Fruit fly (Drosophila melanogaster) whole organism, prepupa: ENCODE results near the gene Ptpmeg2.

ENCODE experiments used
- Blimp-1 ChIP-seq: fragments of 200-800 bp; sonication (Bioruptor generic); optimal IDR thresholded peaks from 3 replicates; lab custom pipeline; 2017; ENCODE audit warnings: missing biosample characterization, missing genetic modification characterization, mild to moderate bottlenecking, moderate library complexity, missing genetic modification reagents
- CG10669 ChIP-seq: fragments of 200-800 bp; sonication (Bioruptor generic); optimal IDR thresholded peaks from 3 replicates; lab custom pipeline; 2018; ENCODE audit warnings: missing biosample characterization, mild to moderate bottlenecking, missing genetic modification characterization, moderate library complexity
- CG16779 ChIP-seq: fragments of 200-800 bp; sonication (Bioruptor generic); optimal IDR thresholded peaks from 3 replicates; lab custom pipeline; 2017; ENCODE audit warnings: missing biosample characterization, mild to moderate bottlenecking, missing genetic modification characterization
- CG3919 ChIP-seq: fragments of 200-800 bp; sonication (Bioruptor generic); optimal IDR thresholded peaks from 3 replicates; lab custom pipeline; 2016; ENCODE audit warnings: missing biosample characterization, missing genetic modification characterization
- CG4318 ChIP-seq: fragments of 200-800 bp; sonication (Bioruptor generic); optimal IDR thresholded peaks from 3 replicates; lab custom pipeline; 2017; ENCODE audit warnings: missing biosample characterization, mild to moderate bottlenecking, missing genetic modification characterization
- CG6854 ChIP-seq: fragments of 200-800 bp; sonication (Bioruptor generic); optimal IDR thresholded peaks from 2 replicates; lab custom pipeline; 2017; ENCODE audit warnings: missing biosample characterization, mild to moderate bottlenecking, missing genetic modification characterization
- CG8632 ChIP-seq: fragments of 200-800 bp; sonication (Bioruptor generic); optimal IDR thresholded peaks from 3 replicates; lab custom pipeline; 2016; ENCODE audit warnings: missing biosample characterization, missing genetic modification characterization
- Eip75B ChIP-seq: fragments of 200-800 bp; sonication (Bioruptor generic); optimal IDR thresholded peaks from 3 replicates; lab custom pipeline; 2016; ENCODE audit warnings: missing biosample characterization, missing genetic modification characterization
- Eip93F ChIP-seq: fragments of 200-800 bp; sonication (Bioruptor generic); optimal IDR thresholded peaks from 2 replicates; lab custom pipeline; 2016; ENCODE audit warnings: missing biosample characterization, mild to moderate bottlenecking, missing genetic modification characterization
- Hr39 ChIP-seq: fragments of 200-800 bp; sonication (Bioruptor generic); optimal IDR thresholded peaks from 2 replicates; lab custom pipeline; 2016; ENCODE audit warnings: missing biosample characterization, missing genetic modification characterization
- Lpt ChIP-seq: fragments of 200-800 bp; sonication (Bioruptor generic); optimal IDR thresholded peaks from 3 replicates; lab custom pipeline; 2016; ENCODE audit warnings: missing biosample characterization, missing genetic modification characterization
- achi ChIP-seq: fragments of 200-800 bp; sonication (Bioruptor generic); optimal IDR thresholded peaks from 3 replicates; lab custom pipeline; 2016; ENCODE audit warnings: missing biosample characterization, missing genetic modification characterization

- TF ChIP-seq CG3919 (GFP tag; lab: Kevin White, UChicago), result no peak
- TF ChIP-seq Eip93F (GFP tag; lab: Kevin White, UChicago), result no peak
- TF ChIP-seq Eip75B, result no peak
- TF ChIP-seq achi (GFP tag; lab: Kevin White, UChicago), result no peak
- TF ChIP-seq CG6854 (GFP tag; lab: Kevin White, UChicago), result no peak
- TF ChIP-seq Blimp-1 (GFP tag; lab: Kevin White, UChicago), result no peak
- TF ChIP-seq Lpt (GFP tag; lab: Kevin White, UChicago), result no peak
- TF ChIP-seq CG16779 (tag; lab: Kevin White, UChicago), result no peak
- no peak for TF ChIP-seq Hr39 (GFP tag; lab: Kevin White, UChicago)
- no peak for TF ChIP-seq CG8632 (GFP tag; lab: Kevin White, UChicago)
- no peak for TF ChIP-seq CG4318 (GFP tag; lab: Kevin White, UChicago)
- TF ChIP-seq CG10669, result no peak
Measured at dm6 chrX:9692297-9693013, 33.5 kb upstream of the Ptpmeg2 start.
